Fruit fly (Drosophila melanogaster) whole organism, embryonic: ENCODE results near the gene MBD-like.

Source experiments
- Ada2b ChIP-seq: fragments of 200-800 bp; sonication (Bioruptor generic); IDR thresholded peaks from 2 replicates; pipeline ENCODE4 v1.3.6; 2022; ENCODE audit warnings: missing biosample characterization, missing genetic modification characterization
- CG11560 ChIP-seq: fragments of 200-800 bp; sonication (Bioruptor generic); IDR thresholded peaks from 3 replicates; pipeline ENCODE4 v1.3.6; 2022; ENCODE audit warnings: missing biosample characterization, missing genetic modification characterization
- CG1233 ChIP-seq: fragments of 200-800 bp; sonication (Bioruptor generic); optimal IDR thresholded peaks from 4 replicates; lab custom pipeline; 2018; ENCODE audit warnings: missing biosample characterization, mild to moderate bottlenecking, missing genetic modification characterization
- CG13424 ChIP-seq: fragments of 200-800 bp; sonication (Bioruptor generic); optimal IDR thresholded peaks from 2 replicates; lab custom pipeline; 2019; ENCODE audit warnings: missing biosample characterization, mild to moderate bottlenecking, missing genetic modification characterization, moderate library complexity
- CG15601 ChIP-seq: fragments of 200-800 bp; sonication (Bioruptor generic); optimal IDR thresholded peaks from 3 replicates; lab custom pipeline; 2019; ENCODE audit warnings: missing biosample characterization, mild to moderate bottlenecking, missing genetic modification characterization, moderate library complexity
- CG17802 ChIP-seq: fragments of 200-800 bp; sonication (Bioruptor generic); optimal IDR thresholded peaks from 2 replicates; lab custom pipeline; 2018; ENCODE audit warnings: missing biosample characterization, mild to moderate bottlenecking, missing genetic modification characterization, moderate library complexity
- CG18764 ChIP-seq: fragments of 200-800 bp; sonication (Bioruptor generic); optimal IDR thresholded peaks from 3 replicates; lab custom pipeline; 2016; ENCODE audit warnings: missing biosample characterization, missing genetic modification characterization
- CG2678 ChIP-seq: fragments of 200-800 bp; sonication (Bioruptor generic); optimal IDR thresholded peaks from 3 replicates; lab custom pipeline; 2019; ENCODE audit warnings: missing biosample characterization, mild to moderate bottlenecking, missing genetic modification characterization, moderate library complexity
- CG2712 ChIP-seq: fragments of 200-800 bp; optimal IDR thresholded peaks from 3 replicates; lab custom pipeline; 2019; ENCODE audit warnings: missing biosample characterization, mild to moderate bottlenecking, missing genetic modification characterization, moderate library complexity
- CG31441 ChIP-seq: fragments of 200-800 bp; sonication (Bioruptor generic); IDR thresholded peaks from 2 replicates; pipeline ENCODE4 v1.3.6; 2022; ENCODE audit warnings: missing biosample characterization, missing genetic modification characterization
- CG3726 ChIP-seq: fragments of 200-800 bp; sonication (Bioruptor generic); IDR thresholded peaks from 3 replicates; pipeline ENCODE4, ENCODE4 v1.3.6; 2022; ENCODE audit warnings: missing biosample characterization, missing genetic modification characterization
- CG6254 ChIP-seq: fragments of 200-800 bp; sonication (Bioruptor generic); optimal IDR thresholded peaks from 3 replicates; lab custom pipeline; 2017; ENCODE audit warnings: mild to moderate bottlenecking, missing biosample characterization, missing genetic modification reagents, missing genetic modification characterization
- CG8359 ChIP-seq: fragments of 200-800 bp; sonication (Bioruptor generic); optimal IDR thresholded peaks from 2 replicates; lab custom pipeline; 2017; ENCODE audit warnings: missing biosample characterization, mild to moderate bottlenecking, missing genetic modification characterization, borderline replicate concordance
- CG8388 ChIP-seq: fragments of 200-800 bp; sonication (Bioruptor generic); optimal IDR thresholded peaks from 2 replicates; lab custom pipeline; 2019; ENCODE audit warnings: missing biosample characterization, mild to moderate bottlenecking, missing genetic modification characterization, moderate library complexity
- CG9876 ChIP-seq: fragments of 200-800 bp; sonication (Bioruptor generic); optimal IDR thresholded peaks from 2 replicates; lab custom pipeline; 2016; ENCODE audit warnings: missing biosample characterization, missing genetic modification characterization
- D ChIP-seq, 2 experiments: fragments of 200-800 bp in 1 of 2; fragments of >200 bp in 1 of 2; sonication (Bioruptor generic) in 1 of 2; optimal IDR thresholded peaks; 2 replicates in 1 of 2; 3 replicates in 1 of 2; lab custom pipeline; 2017; ENCODE audit warnings: mild to moderate bottlenecking in 1 of 2, missing biosample characterization in 1 of 2, missing genetic modification characterization in 1 of 2, missing genetic modification reagents in 1 of 2
- Dll ChIP-seq: fragments of 200-800 bp; sonication (Bioruptor generic); IDR thresholded peaks from 4 replicates; pipeline ENCODE4 v1.3.6; 2022; ENCODE audit warnings: missing biosample characterization, missing genetic modification characterization; ENCODE audit not compliant: partially characterized antibody
- Doc3 ChIP-seq: fragments of 200-800 bp; sonication (Bioruptor generic); IDR thresholded peaks from 3 replicates; pipeline ENCODE4 v1.3.6; 2022; ENCODE audit warnings: missing biosample characterization, missing genetic modification characterization; ENCODE audit not compliant: partially characterized antibody
- HmgZ ChIP-seq: fragments of 200-800 bp; sonication (Bioruptor generic); optimal IDR thresholded peaks from 2 replicates; lab custom pipeline; 2018; ENCODE audit warnings: missing biosample characterization, mild to moderate bottlenecking, missing genetic modification characterization
- Hmx ChIP-seq: fragments of 200-800 bp; sonication (Bioruptor generic); optimal IDR thresholded peaks from 2 replicates; lab custom pipeline; 2016; ENCODE audit warnings: missing biosample characterization, missing genetic modification characterization
- Hr51 ChIP-seq, 2 experiments: fragments of 200-800 bp; sonication (Bioruptor generic); optimal IDR thresholded peaks; 2 replicates in 1 of 2; 3 replicates in 1 of 2; lab custom pipeline; 2016 to 2018; ENCODE audit warnings: missing biosample characterization in 2 of 2, missing genetic modification characterization in 2 of 2, mild to moderate bottlenecking in 1 of 2, moderate library complexity in 1 of 2
- Hr78 ChIP-seq, 2 experiments: fragments of 200-800 bp in 1 of 2; fragments of >200 bp in 1 of 2; sonication (Bioruptor generic) in 1 of 2; optimal IDR thresholded peaks; 2 replicates each; lab custom pipeline; 2017 to 2019; ENCODE audit warnings: missing biosample characterization in 2 of 2, missing genetic modification characterization in 2 of 2, mild to moderate bottlenecking in 1 of 2, moderate library complexity in 1 of 2
- Med ChIP-seq: fragments of 200-800 bp; sonication (Bioruptor generic); peaks from one replicate; lab custom pipeline; 2016; ENCODE audit warnings: missing biosample characterization, missing genetic modification characterization, mild to moderate bottlenecking, inconsistent platforms, moderate library complexity
- NC2α ChIP-seq: fragments of 200-800 bp; sonication (Bioruptor generic); optimal IDR thresholded peaks from 2 replicates; lab custom pipeline; 2016; ENCODE audit warnings: missing biosample characterization, missing genetic modification characterization
- Nf-YA ChIP-seq: fragments of 200-800 bp; sonication (Bioruptor generic); IDR thresholded peaks from 2 replicates; pipeline ENCODE4 v1.3.6; 2022; ENCODE audit warnings: missing biosample characterization, missing genetic modification characterization
- NfI ChIP-seq: fragments of 200-800 bp; sonication (Bioruptor generic); optimal IDR thresholded peaks from 3 replicates; lab custom pipeline; 2018; ENCODE audit warnings: missing biosample characterization, mild to moderate bottlenecking, missing genetic modification characterization, moderate library complexity
- Rx ChIP-seq: fragments of 200-800 bp; sonication (Bioruptor generic); IDR thresholded peaks from 2 replicates; pipeline ENCODE4 v1.3.6; 2022; ENCODE audit warnings: missing biosample characterization, missing genetic modification characterization
- ac ChIP-seq: fragments of 200-800 bp; sonication (Bioruptor generic); optimal IDR thresholded peaks from 3 replicates; lab custom pipeline; 2017; ENCODE audit warnings: missing biosample characterization, mild to moderate bottlenecking, missing genetic modification characterization
- caup ChIP-seq: fragments of 200-800 bp; sonication (Bioruptor generic); optimal IDR thresholded peaks from 3 replicates; lab custom pipeline; 2017; ENCODE audit warnings: missing biosample characterization, mild to moderate bottlenecking, missing genetic modification characterization, moderate library complexity; ENCODE audit not compliant: severe bottlenecking
- cwo ChIP-seq: fragments of 200-800 bp; sonication (Bioruptor generic); optimal IDR thresholded peaks from 3 replicates; lab custom pipeline; 2017; ENCODE audit warnings: missing biosample characterization, missing genetic modification characterization, mild to moderate bottlenecking, moderate library complexity, missing genetic modification reagents
- dati ChIP-seq: fragments of 200-800 bp; sonication (Bioruptor generic); IDR thresholded peaks from 2 replicates; pipeline ENCODE4 v1.3.6; 2022; ENCODE audit warnings: missing biosample characterization, missing genetic modification characterization
- grn ChIP-seq: fragments of 200-800 bp; sonication (Bioruptor generic); optimal IDR thresholded peaks from 3 replicates; lab custom pipeline; 2017; ENCODE audit warnings: missing biosample characterization, missing genetic modification characterization
- gsb-n ChIP-seq: fragments of 200-800 bp; sonication (Bioruptor generic); optimal IDR thresholded peaks from 3 replicates; lab custom pipeline; 2018; ENCODE audit warnings: missing biosample characterization, mild to moderate bottlenecking, missing genetic modification characterization
- h ChIP-seq: fragments of >200 bp; optimal IDR thresholded peaks from 2 replicates; lab custom pipeline; 2017
- knrl ChIP-seq: fragments of 200-800 bp; sonication (Bioruptor generic); IDR thresholded peaks from 3 replicates; pipeline ENCODE4 v1.3.6; 2022; ENCODE audit warnings: missing biosample characterization, missing genetic modification characterization; ENCODE audit not compliant: partially characterized antibody
- lov ChIP-seq, 2 experiments: fragments of 200-800 bp in 1 of 2; fragments of >200 bp in 1 of 2; sonication (Bioruptor generic) in 1 of 2; IDR thresholded peaks in 1 of 2; optimal IDR thresholded peaks in 1 of 2; 2 replicates in 1 of 2; 3 replicates in 1 of 2; pipeline versions ENCODE4 v1.3.6 to Lab custom; 2017 to 2022; ENCODE audit warnings: missing biosample characterization in 1 of 2, missing genetic modification characterization in 1 of 2
- nmo ChIP-seq: fragments of 200-800 bp; sonication (Bioruptor generic); optimal IDR thresholded peaks from 2 replicates; lab custom pipeline; 2018; ENCODE audit warnings: missing biosample characterization, mild to moderate bottlenecking, missing genetic modification characterization, moderate library complexity
- odd ChIP-seq: fragments of 200-800 bp; sonication (Bioruptor generic); optimal IDR thresholded peaks from 2 replicates; lab custom pipeline; 2017; ENCODE audit warnings: missing biosample characterization, mild to moderate bottlenecking, missing genetic modification characterization
- org-1 ChIP-seq: fragments of 200-800 bp; sonication (Bioruptor generic); optimal IDR thresholded peaks from 2 replicates; lab custom pipeline; 2017; ENCODE audit warnings: missing biosample characterization, missing genetic modification characterization
- pzg ChIP-seq: fragments of 200-800 bp; sonication (Bioruptor generic); optimal IDR thresholded peaks from 3 replicates; lab custom pipeline; 2018; ENCODE audit warnings: missing biosample characterization, mild to moderate bottlenecking, missing genetic modification characterization, moderate library complexity
- sens ChIP-seq: fragments of 200-800 bp; sonication (Bioruptor generic); peaks from one replicate; lab custom pipeline; 2016; ENCODE audit warnings: missing biosample characterization, missing genetic modification characterization
- sr ChIP-seq: fragments of 200-800 bp; sonication (Bioruptor generic); IDR thresholded peaks from 3 replicates; pipeline ENCODE4 v1.3.6; 2022; ENCODE audit warnings: missing biosample characterization, missing genetic modification characterization
- stc ChIP-seq: fragments of 200-800 bp; sonication (Bioruptor generic); IDR thresholded peaks from 2 replicates; pipeline ENCODE4 v1.3.6; 2022; ENCODE audit warnings: missing biosample characterization, missing genetic modification characterization
- tna ChIP-seq: fragments of 200-800 bp; sonication (Bioruptor generic); IDR thresholded peaks from 2 replicates; pipeline ENCODE4 v1.3.6; 2022; ENCODE audit warnings: missing biosample characterization, missing genetic modification characterization; ENCODE audit not compliant: partially characterized antibody
- tup ChIP-seq: fragments of 200-800 bp; sonication (Bioruptor generic); optimal IDR thresholded peaks from 2 replicates; lab custom pipeline; 2016; ENCODE audit warnings: missing biosample characterization, mild to moderate bottlenecking, missing genetic modification characterization, moderate library complexity
- unc-4 ChIP-seq: fragments of 200-800 bp; sonication (Bioruptor generic); IDR thresholded peaks from 2 replicates; pipeline ENCODE4 v1.3.6; 2022; ENCODE audit warnings: missing biosample characterization, missing genetic modification characterization; ENCODE audit not compliant: partially characterized antibody
- z ChIP-seq: fragments of 200-800 bp; sonication (Bioruptor generic); IDR thresholded peaks from 3 replicates; pipeline ENCODE4 v1.3.6; 2022; ENCODE audit warnings: missing biosample characterization, missing genetic modification characterization

Gene MBD-like

dm6 chr3R:9551659-9552435 is 7.7 kb upstream of the MBD-like start, which contains the start of the genes mura and RnpS1 (continued):
- TF ChIP-seq NfI (GFP tag; lab: Kevin White, UChicago) (no peak), tna (GFP tag; lab: Robert Waterston, UW) (no peak), h (lab: Kevin White, UChicago) (no peak), odd (no peak), Nf-YA (GFP tag; lab: Robert Waterston, UW) (no peak), lov (optimal IDR thresholded peaks at IDR 0.05; lab: Kevin White, UChicago) (no peak), lov (GFP tag; IDR thresholded peaks at IDR 0.05; lab: Robert Waterston, UW) (no peak), gsb-n (tag; lab: Kevin White, UChicago) (peak; percentile 42), CG31441 (GFP tag; lab: Robert Waterston, UW) (no peak), CG3726 (GFP tag; lab: Robert Waterston, UW) (no peak), Hmx (GFP tag; lab: Kevin White, UChicago) (no peak), CG9876 (GFP tag; lab: Kevin White, UChicago) (no peak), CG2712 (tag; lab: Kevin White, UChicago) (peak; percentile 38), pzg (GFP tag; lab: Kevin White, UChicago) (peak; percentile 56), CG13424 (no peak), org-1 (GFP tag; lab: Kevin White, UChicago) (no peak), Doc3 (GFP tag; lab: Robert Waterston, UW) (no peak), unc-4 (no peak), Rx (GFP tag; lab: Robert Waterston, UW) (no peak), nmo (peak; percentile 38), cwo (GFP tag; lab: Kevin White, UChicago) (no peak), Med (peak; percentile 52), CG17802 (tag; lab: Kevin White, UChicago) (no peak), caup (GFP tag; lab: Kevin White, UChicago) (no peak), CG1233 (GFP tag; lab: Kevin White, UChicago) (no peak), ac (GFP tag; lab: Kevin White, UChicago) (no peak), grn (GFP tag; lab: Kevin White, UChicago) (no peak), CG2678 (tag; lab: Kevin White, UChicago) (no peak), tup (GFP tag; lab: Kevin White, UChicago) (no peak), z (no peak), sr (no peak), CG8359 (GFP tag; lab: Kevin White, UChicago) (no peak), sens (no peak), dati (GFP tag; lab: Robert Waterston, UW) (no peak), CG15601 (tag; lab: Kevin White, UChicago) (peak; percentile 43), Hr78 (GFP tag; optimal IDR thresholded peaks at IDR 0.05; lab: Kevin White, UChicago) (peak in 1 of 2 experiments; percentile 95), HmgZ (no peak), Ada2b (GFP tag; lab: Robert Waterston, UW) (no peak), stc (GFP tag; lab: Robert Waterston, UW) (no peak), Dll (GFP tag; lab: Robert Waterston, UW) (no peak), CG6254 (no peak), CG11560 (tag; lab: Robert Waterston, UW) (no peak), NC2α (GFP tag; lab: Kevin White, UChicago) (no peak), D (optimal IDR thresholded peaks at IDR 0.05; lab: Kevin White, UChicago) (no peak), D (GFP tag; optimal IDR thresholded peaks at IDR 0.05; lab: Kevin White, UChicago) (no peak), knrl (GFP tag; lab: Robert Waterston, UW) (no peak), Hr51 (GFP tag; optimal IDR thresholded peaks at IDR 0.05; lab: Kevin White, UChicago) (no peak), CG8388 (GFP tag; lab: Kevin White, UChicago) (no peak), CG18764 (no peak)
